Fruit fly (Drosophila melanogaster) whole organism, embryonic: Measurements from ENCODE around the gene AstA.
A peak's percentile ranks its signal among the peaks of the same experiment; 100 is the strongest.

Experiments
- Ada2b ChIP-seq: fragments of 200-800 bp; sonication (Bioruptor generic); IDR thresholded peaks from 2 replicates; pipeline ENCODE4 v1.3.6; 2022; ENCODE audit warnings: missing biosample characterization, missing genetic modification characterization
- Asciz ChIP-seq: fragments of 200-800 bp; sonication (Bioruptor generic); optimal IDR thresholded peaks from 2 replicates; lab custom pipeline; 2017; ENCODE audit warnings: missing biosample characterization, mild to moderate bottlenecking, missing genetic modification characterization, missing genetic modification reagents
- CG10543 ChIP-seq: fragments of 200-800 bp; sonication (Bioruptor generic); optimal IDR thresholded peaks from 3 replicates; lab custom pipeline; 2017; ENCODE audit warnings: missing biosample characterization, mild to moderate bottlenecking, missing genetic modification characterization, moderate library complexity
- CG10654 ChIP-seq: fragments of 200-800 bp; sonication (Bioruptor generic); optimal IDR thresholded peaks from 2 replicates; lab custom pipeline; 2016; ENCODE audit warnings: missing biosample characterization, missing genetic modification characterization
- CG12155 ChIP-seq: fragments of 200-800 bp; sonication (Bioruptor generic); optimal IDR thresholded peaks from 3 replicates; lab custom pipeline; 2016; ENCODE audit warnings: missing biosample characterization, missing genetic modification characterization
- CG12391 ChIP-seq: fragments of 200-800 bp; sonication (Bioruptor generic); optimal IDR thresholded peaks from 3 replicates; lab custom pipeline; 2018; ENCODE audit warnings: missing biosample characterization, mild to moderate bottlenecking, missing genetic modification characterization, moderate library complexity
- CG1529 ChIP-seq: fragments of 200-800 bp; sonication (Bioruptor generic); optimal IDR thresholded peaks from 3 replicates; lab custom pipeline; 2018; ENCODE audit warnings: missing biosample characterization, missing genetic modification characterization
- CG2889 ChIP-seq: fragments of 200-800 bp; sonication (Bioruptor generic); IDR thresholded peaks from 3 replicates; pipeline ENCODE4 v1.3.6; 2022; ENCODE audit warnings: missing biosample characterization, missing genetic modification characterization
- CG31224 ChIP-seq: fragments of 200-800 bp; sonication (Bioruptor generic); IDR thresholded peaks from 2 replicates; pipeline ENCODE4 v1.3.6; 2022; ENCODE audit warnings: missing biosample characterization, missing genetic modification characterization
- CG4617 ChIP-seq: fragments of 200-800 bp; sonication (Bioruptor generic); optimal IDR thresholded peaks from 3 replicates; lab custom pipeline; 2016; ENCODE audit warnings: missing biosample characterization, missing genetic modification characterization, borderline replicate concordance
- CG5953 ChIP-seq: fragments of 200-800 bp; sonication (Bioruptor generic); IDR thresholded peaks from 2 replicates; pipeline ENCODE4 v1.3.6; 2022; ENCODE audit warnings: missing biosample characterization, missing genetic modification characterization
- CG6813 ChIP-seq: fragments of 200-800 bp; sonication (Bioruptor generic); optimal IDR thresholded peaks from 2 replicates; lab custom pipeline; 2017; ENCODE audit warnings: missing biosample characterization, missing genetic modification characterization, mild to moderate bottlenecking, moderate library complexity, missing genetic modification reagents
- CG8290 ChIP-seq, 3 experiments: fragments of 200-800 bp; sonication (Bioruptor generic); optimal IDR thresholded peaks; 2 replicates each; lab custom pipeline; 2016 to 2019; ENCODE audit warnings: missing biosample characterization in 3 of 3, missing genetic modification characterization in 3 of 3, mild to moderate bottlenecking in 2 of 3, moderate library complexity in 1 of 3
- CG8388 ChIP-seq: fragments of 200-800 bp; sonication (Bioruptor generic); optimal IDR thresholded peaks from 2 replicates; lab custom pipeline; 2019; ENCODE audit warnings: missing biosample characterization, mild to moderate bottlenecking, missing genetic modification characterization, moderate library complexity
- CG8478 ChIP-seq: fragments of >200 bp; optimal IDR thresholded peaks from 2 replicates; lab custom pipeline; 2018
- CG9215 ChIP-seq: fragments of 200-800 bp; sonication (Bioruptor generic); IDR thresholded peaks from 2 replicates; pipeline ENCODE4 v1.3.6; 2022; ENCODE audit warnings: missing biosample characterization, missing genetic modification characterization
- Camta ChIP-seq: fragments of 200-800 bp; sonication (Bioruptor generic); optimal IDR thresholded peaks from 2 replicates; lab custom pipeline; 2016; ENCODE audit warnings: missing biosample characterization, missing genetic modification characterization
- D ChIP-seq, 2 experiments: fragments of 200-800 bp in 1 of 2; fragments of >200 bp in 1 of 2; sonication (Bioruptor generic) in 1 of 2; optimal IDR thresholded peaks; 2 replicates in 1 of 2; 3 replicates in 1 of 2; lab custom pipeline; 2017; ENCODE audit warnings: mild to moderate bottlenecking in 1 of 2, missing biosample characterization in 1 of 2, missing genetic modification characterization in 1 of 2, missing genetic modification reagents in 1 of 2
- Drgx ChIP-seq: fragments of 200-800 bp; sonication (Bioruptor generic); IDR thresholded peaks from 2 replicates; pipeline ENCODE4 v1.3.6; 2022; ENCODE audit warnings: missing biosample characterization, missing genetic modification characterization
- Ets65A ChIP-seq: fragments of 200-800 bp; sonication (Bioruptor generic); peaks from one replicate; lab custom pipeline; 2016; ENCODE audit warnings: missing biosample characterization, missing genetic modification characterization
- HLH4C ChIP-seq: fragments of 200-800 bp; sonication (Bioruptor generic); IDR thresholded peaks from 3 replicates; pipeline ENCODE4 v1.3.6; 2022; ENCODE audit warnings: missing biosample characterization, missing genetic modification characterization; ENCODE audit not compliant: partially characterized antibody
- HLHmδ ChIP-seq: fragments of 200-800 bp; sonication (Bioruptor generic); optimal IDR thresholded peaks from 2 replicates; lab custom pipeline; 2018; ENCODE audit warnings: missing biosample characterization, mild to moderate bottlenecking, missing genetic modification characterization, moderate library complexity
- HmgD ChIP-seq: fragments of 200-800 bp; sonication (Bioruptor generic); optimal IDR thresholded peaks from 3 replicates; lab custom pipeline; 2016; ENCODE audit warnings: missing biosample characterization, missing genetic modification characterization
- Jarid2 ChIP-seq: fragments of 200-800 bp; sonication (Bioruptor generic); optimal IDR thresholded peaks from 3 replicates; lab custom pipeline; 2017; ENCODE audit warnings: mild to moderate bottlenecking, missing biosample characterization, missing genetic modification reagents, missing genetic modification characterization
- Nf-YC ChIP-seq: fragments of 200-800 bp; optimal IDR thresholded peaks from 3 replicates; lab custom pipeline; 2019; ENCODE audit warnings: missing biosample characterization, mild to moderate bottlenecking, missing genetic modification characterization, moderate library complexity
- Oli ChIP-seq: fragments of 200-800 bp; sonication (Bioruptor generic); optimal IDR thresholded peaks from 2 replicates; lab custom pipeline; 2018; ENCODE audit warnings: missing biosample characterization, mild to moderate bottlenecking, missing genetic modification characterization, moderate library complexity
- Rfx ChIP-seq: fragments of 200-800 bp; sonication (Bioruptor generic); IDR thresholded peaks from 2 replicates; pipeline ENCODE4 v1.3.6; 2022; ENCODE audit warnings: missing biosample characterization, missing genetic modification characterization
- Vsx1 ChIP-seq: fragments of 200-800 bp; sonication (Bioruptor generic); optimal IDR thresholded peaks from 2 replicates; lab custom pipeline; 2017; ENCODE audit warnings: missing biosample characterization, mild to moderate bottlenecking, missing genetic modification characterization, missing genetic modification reagents
- cad ChIP-seq: fragments of >200 bp; optimal IDR thresholded peaks from 2 replicates; lab custom pipeline; 2017; ENCODE audit warnings: missing biosample characterization, missing genetic modification characterization
- chm ChIP-seq: fragments of 200-800 bp; sonication (Bioruptor generic); IDR thresholded peaks from 2 replicates; pipeline ENCODE4 v1.3.6; 2022; ENCODE audit warnings: missing biosample characterization, missing genetic modification characterization
- dm ChIP-seq: fragments of 200-800 bp; sonication (Bioruptor generic); optimal IDR thresholded peaks from 3 replicates; lab custom pipeline; 2016; ENCODE audit warnings: missing biosample characterization, missing genetic modification characterization
- en ChIP-seq: fragments of 200-800 bp; sonication (Bioruptor generic); optimal IDR thresholded peaks from 2 replicates; lab custom pipeline; 2016; ENCODE audit warnings: missing biosample characterization, missing genetic modification characterization
- fu2 ChIP-seq: fragments of 200-800 bp; sonication (Bioruptor generic); optimal IDR thresholded peaks from 2 replicates; lab custom pipeline; 2016; ENCODE audit warnings: missing biosample characterization, missing genetic modification characterization
- ham ChIP-seq: fragments of 200-800 bp; sonication (Bioruptor generic); IDR thresholded peaks from 2 replicates; pipeline ENCODE4 v1.3.6; 2022; ENCODE audit warnings: missing biosample characterization, missing genetic modification characterization
- jumu ChIP-seq: fragments of 200-800 bp; sonication (Bioruptor generic); optimal IDR thresholded peaks from 3 replicates; lab custom pipeline; 2016; ENCODE audit warnings: missing biosample characterization, missing genetic modification characterization
- mirr ChIP-seq: fragments of 200-800 bp; sonication (Bioruptor generic); optimal IDR thresholded peaks from 3 replicates; lab custom pipeline; 2018; ENCODE audit warnings: missing biosample characterization, mild to moderate bottlenecking, missing genetic modification characterization
- pho ChIP-seq: fragments of 200-800 bp; sonication (Bioruptor generic); optimal IDR thresholded peaks from 2 replicates; lab custom pipeline; 2016; ENCODE audit warnings: missing biosample characterization, missing genetic modification characterization
- sd ChIP-seq: fragments of 200-800 bp; sonication (Bioruptor generic); optimal IDR thresholded peaks from 3 replicates; lab custom pipeline; 2018; ENCODE audit warnings: missing biosample characterization, mild to moderate bottlenecking, missing genetic modification characterization, moderate library complexity
- sens-2 ChIP-seq: fragments of 200-800 bp; sonication (Bioruptor generic); IDR thresholded peaks from 2 replicates; pipeline ENCODE4 v1.3.6; 2022; ENCODE audit warnings: missing biosample characterization, missing genetic modification characterization
- sob ChIP-seq: fragments of 200-800 bp; sonication (Bioruptor generic); IDR thresholded peaks from 2 replicates; pipeline ENCODE4 v1.3.6; 2022; ENCODE audit warnings: missing biosample characterization, missing genetic modification characterization
- sr ChIP-seq: fragments of 200-800 bp; sonication (Bioruptor generic); IDR thresholded peaks from 3 replicates; pipeline ENCODE4 v1.3.6; 2022; ENCODE audit warnings: missing biosample characterization, missing genetic modification characterization
- usp ChIP-seq: fragments of >200 bp; optimal IDR thresholded peaks from 2 replicates; lab custom pipeline; 2017; ENCODE audit warnings: missing biosample characterization, missing genetic modification characterization
- zen ChIP-seq: fragments of 200-800 bp; sonication (Bioruptor generic); optimal IDR thresholded peaks from 3 replicates; lab custom pipeline; 2018; ENCODE audit warnings: missing biosample characterization, mild to moderate bottlenecking, missing genetic modification characterization, moderate library complexity

Gene AstA

dm6 chr3R:24767667-24768340 is 2.9 kb upstream of the AstA start (continued):
- peak; percentile 7 for TF ChIP-seq CG6813 (GFP tag; lab: Kevin White, UChicago)
- TF ChIP-seq cad (GFP tag; lab: Kevin White, UChicago), result no peak
- TF ChIP-seq Jarid2 (GFP tag; lab: Kevin White, UChicago), result no peak
- TF ChIP-seq CG10543, result no peak
- no peak for TF ChIP-seq CG5953 (GFP tag; lab: Robert Waterston, UW)
- peak; percentile 83 for TF ChIP-seq HLHmδ (GFP tag; lab: Kevin White, UChicago)
- no peak for TF ChIP-seq ham (GFP tag; lab: Robert Waterston, UW)
- TF ChIP-seq CG8388 (GFP tag; lab: Kevin White, UChicago), result peak; percentile 21
- no peak for TF ChIP-seq Asciz (GFP tag; lab: Kevin White, UChicago)
- no peak for TF ChIP-seq usp
- TF ChIP-seq zen, result no peak
- no peak for TF ChIP-seq CG31224 (GFP tag; lab: Robert Waterston, UW)
- TF ChIP-seq CG9215 (GFP tag; lab: Robert Waterston, UW), result no peak
- TF ChIP-seq Nf-YC, result no peak
- no peak for TF ChIP-seq Ets65A (GFP tag; lab: Kevin White, UChicago)
- TF ChIP-seq CG8290 (GFP tag; optimal IDR thresholded peaks at IDR 0.05; lab: Kevin White, UChicago), result no peak
- TF ChIP-seq CG8290 (tag; optimal IDR thresholded peaks at IDR 0.05; lab: Kevin White, UChicago), result peak in 1 of 2 experiments; percentile 35
- TF ChIP-seq en (GFP tag; lab: Kevin White, UChicago), result no peak
- TF ChIP-seq D (optimal IDR thresholded peaks at IDR 0.05; lab: Kevin White, UChicago), result no peak
- no peak for TF ChIP-seq D (GFP tag; optimal IDR thresholded peaks at IDR 0.05; lab: Kevin White, UChicago)
- TF ChIP-seq sd (tag; lab: Kevin White, UChicago), result peak; percentile 70
- TF ChIP-seq CG1529 (GFP tag; lab: Kevin White, UChicago), result peak; percentile 6
- TF ChIP-seq Oli (tag; lab: Kevin White, UChicago), result peak; percentile 8
- no peak for TF ChIP-seq sob (GFP tag; lab: Robert Waterston, UW)
- no peak for TF ChIP-seq Rfx (GFP tag; lab: Robert Waterston, UW)
- no peak for TF ChIP-seq pho (GFP tag; lab: Kevin White, UChicago)
- no peak for TF ChIP-seq fu2 (GFP tag; lab: Kevin White, UChicago)
- TF ChIP-seq HLH4C, result no peak
- no peak for TF ChIP-seq chm (GFP tag; lab: Robert Waterston, UW)
- TF ChIP-seq Drgx (GFP tag; lab: Robert Waterston, UW), result no peak
- no peak for TF ChIP-seq dm
- TF ChIP-seq Vsx1, result no peak
- TF ChIP-seq CG10654 (GFP tag; lab: Kevin White, UChicago), result no peak

dm6 chr3R:24766684-24767083 is 1.8 kb upstream of the AstA start:
- no peak for TF ChIP-seq jumu (GFP tag; lab: Kevin White, UChicago)
- TF ChIP-seq CG6813 (GFP tag; lab: Kevin White, UChicago), result no peak
- TF ChIP-seq CG4617 (GFP tag; lab: Kevin White, UChicago), result no peak
- TF ChIP-seq Camta (GFP tag; lab: Kevin White, UChicago), result no peak
- TF ChIP-seq CG8478 (lab: Kevin White, UChicago), result no peak
- TF ChIP-seq Ada2b, result no peak
- 0 out of 3 replicates have a peak, but pooled peaks have one; percentile 28 for TF ChIP-seq sr
- TF ChIP-seq HmgD (GFP tag; lab: Kevin White, UChicago), result no peak
- no peak for TF ChIP-seq CG2889 (GFP tag; lab: Robert Waterston, UW)
- TF ChIP-seq mirr, result no peak
- TF ChIP-seq CG12155 (GFP tag; lab: Kevin White, UChicago), result no peak
- peak; percentile 47; the same call in 1 of the 2 replicates for TF ChIP-seq Drgx (GFP tag; lab: Robert Waterston, UW)
- TF ChIP-seq sens-2 (GFP tag; lab: Robert Waterston, UW), result no peak
- TF ChIP-seq CG12391 (tag; lab: Kevin White, UChicago), result no peak
- TF ChIP-seq, all 482 proteins: peak for 2
